Fruit fly (Drosophila melanogaster) whole organism, prepupa: ENCODE results near the gene cup.
A peak's percentile ranks its signal among the peaks of the same experiment; 100 is the strongest.

Experiments used
- Blimp-1 ChIP-seq: fragments of 200-800 bp; sonication (Bioruptor generic); optimal IDR thresholded peaks from 3 replicates; lab custom pipeline; 2017; ENCODE audit warnings: missing biosample characterization, missing genetic modification characterization, mild to moderate bottlenecking, moderate library complexity, missing genetic modification reagents
- CG10631 ChIP-seq: fragments of 200-800 bp; sonication (Bioruptor generic); optimal IDR thresholded peaks from 2 replicates; lab custom pipeline; 2016; ENCODE audit warnings: missing biosample characterization, missing genetic modification characterization
- CG10669 ChIP-seq: fragments of 200-800 bp; sonication (Bioruptor generic); optimal IDR thresholded peaks from 3 replicates; lab custom pipeline; 2018; ENCODE audit warnings: missing biosample characterization, mild to moderate bottlenecking, missing genetic modification characterization, moderate library complexity
- CG11294 ChIP-seq: fragments of 200-800 bp; sonication (Bioruptor generic); IDR thresholded peaks from 2 replicates; pipeline ENCODE4 v1.3.6; 2022; ENCODE audit warnings: missing biosample characterization, missing genetic modification characterization
- CG11762 ChIP-seq: fragments of 200-800 bp; sonication (Bioruptor generic); optimal IDR thresholded peaks from 3 replicates; lab custom pipeline; 2016; ENCODE audit warnings: missing biosample characterization, missing genetic modification characterization; ENCODE audit not compliant: insufficient read depth
- CG15336 ChIP-seq: fragments of 200-800 bp; sonication (Bioruptor generic); IDR thresholded peaks from 2 replicates; pipeline ENCODE4 v1.3.6; 2022; ENCODE audit warnings: missing biosample characterization, missing genetic modification characterization
- CG1621 ChIP-seq: fragments of 200-800 bp; sonication (Bioruptor generic); optimal IDR thresholded peaks from 3 replicates; lab custom pipeline; 2018; ENCODE audit warnings: missing biosample characterization, mild to moderate bottlenecking, missing genetic modification characterization
- CG3032 ChIP-seq: fragments of 200-800 bp; optimal IDR thresholded peaks from 2 replicates; lab custom pipeline; 2019; ENCODE audit warnings: missing biosample characterization, mild to moderate bottlenecking, missing genetic modification characterization, moderate library complexity
- CG31627 ChIP-seq: fragments of 200-800 bp; sonication (Bioruptor generic); optimal IDR thresholded peaks from 3 replicates; lab custom pipeline; 2016; ENCODE audit warnings: missing biosample characterization, missing genetic modification characterization
- CG32006 ChIP-seq: fragments of 200-800 bp; sonication (Bioruptor generic); optimal IDR thresholded peaks from 3 replicates; lab custom pipeline; 2017; ENCODE audit warnings: missing biosample characterization, mild to moderate bottlenecking, missing genetic modification characterization
- CG34406 ChIP-seq: fragments of 200-800 bp; sonication (Bioruptor generic); optimal IDR thresholded peaks from 3 replicates; lab custom pipeline; 2016; ENCODE audit warnings: missing biosample characterization, missing genetic modification characterization
- CG3919 ChIP-seq: fragments of 200-800 bp; sonication (Bioruptor generic); optimal IDR thresholded peaks from 3 replicates; lab custom pipeline; 2016; ENCODE audit warnings: missing biosample characterization, missing genetic modification characterization
- CG4318 ChIP-seq: fragments of 200-800 bp; sonication (Bioruptor generic); optimal IDR thresholded peaks from 3 replicates; lab custom pipeline; 2017; ENCODE audit warnings: missing biosample characterization, mild to moderate bottlenecking, missing genetic modification characterization
- CG6163 ChIP-seq: fragments of 200-800 bp; sonication (Bioruptor generic); IDR thresholded peaks from 3 replicates; pipeline ENCODE4 v1.3.6; 2022; ENCODE audit warnings: missing biosample characterization, missing genetic modification characterization
- CG6792 ChIP-seq: fragments of 200-800 bp; sonication (Bioruptor generic); optimal IDR thresholded peaks from 3 replicates; lab custom pipeline; 2016; ENCODE audit warnings: missing biosample characterization, missing genetic modification characterization
- CG6854 ChIP-seq: fragments of 200-800 bp; sonication (Bioruptor generic); optimal IDR thresholded peaks from 2 replicates; lab custom pipeline; 2017; ENCODE audit warnings: missing biosample characterization, mild to moderate bottlenecking, missing genetic modification characterization
- CG7368 ChIP-seq: fragments of 200-800 bp; sonication (Bioruptor generic); optimal IDR thresholded peaks from 3 replicates; lab custom pipeline; 2016; ENCODE audit warnings: missing biosample characterization, missing genetic modification characterization
- CG8119 ChIP-seq: fragments of 200-800 bp; sonication (Bioruptor generic); IDR thresholded peaks from 3 replicates; pipeline ENCODE4 v1.3.6; 2022; ENCODE audit warnings: missing biosample characterization, missing genetic modification characterization
- CG8319 ChIP-seq: fragments of 200-800 bp; sonication (Bioruptor generic); optimal IDR thresholded peaks from 3 replicates; lab custom pipeline; 2016; ENCODE audit warnings: missing biosample characterization, missing genetic modification characterization
- CG8632 ChIP-seq: fragments of 200-800 bp; sonication (Bioruptor generic); optimal IDR thresholded peaks from 3 replicates; lab custom pipeline; 2016; ENCODE audit warnings: missing biosample characterization, missing genetic modification characterization
- CG9139 ChIP-seq: fragments of 200-800 bp; sonication (Bioruptor generic); optimal IDR thresholded peaks from 3 replicates; lab custom pipeline; 2017; ENCODE audit warnings: missing biosample characterization, mild to moderate bottlenecking, missing genetic modification characterization
- Eip75B ChIP-seq: fragments of 200-800 bp; sonication (Bioruptor generic); optimal IDR thresholded peaks from 3 replicates; lab custom pipeline; 2016; ENCODE audit warnings: missing biosample characterization, missing genetic modification characterization
- Eip78C ChIP-seq: fragments of 200-800 bp; sonication (Bioruptor generic); peaks from one replicate; lab custom pipeline; 2016; ENCODE audit warnings: missing biosample characterization, missing genetic modification characterization
- Eip93F ChIP-seq: fragments of 200-800 bp; sonication (Bioruptor generic); optimal IDR thresholded peaks from 2 replicates; lab custom pipeline; 2016; ENCODE audit warnings: missing biosample characterization, mild to moderate bottlenecking, missing genetic modification characterization
- Ets21C ChIP-seq: fragments of 200-800 bp; sonication (Bioruptor generic); optimal IDR thresholded peaks from 3 replicates; lab custom pipeline; 2016; ENCODE audit warnings: missing biosample characterization, missing genetic modification characterization
- Ets96B ChIP-seq: fragments of 200-800 bp; optimal IDR thresholded peaks from 2 replicates; lab custom pipeline; 2019; ENCODE audit warnings: missing biosample characterization, mild to moderate bottlenecking, missing genetic modification characterization, moderate library complexity
- Gug ChIP-seq: fragments of 200-800 bp; sonication (Bioruptor generic); IDR thresholded peaks from 2 replicates; pipeline ENCODE4 v1.3.6; 2022; ENCODE audit warnings: missing biosample characterization, missing genetic modification characterization
- Hr38 ChIP-seq: sonication (Bioruptor generic); optimal IDR thresholded peaks from 2 replicates; lab custom pipeline; 2016; ENCODE audit warnings: missing biosample characterization, missing genetic modification characterization
- Hr39 ChIP-seq: fragments of 200-800 bp; sonication (Bioruptor generic); optimal IDR thresholded peaks from 2 replicates; lab custom pipeline; 2016; ENCODE audit warnings: missing biosample characterization, missing genetic modification characterization
- Hr4 ChIP-seq: fragments of 200-800 bp; sonication (Bioruptor generic); optimal IDR thresholded peaks from 3 replicates; lab custom pipeline; 2016; ENCODE audit warnings: missing biosample characterization, missing genetic modification characterization
- Lpt ChIP-seq: fragments of 200-800 bp; sonication (Bioruptor generic); optimal IDR thresholded peaks from 3 replicates; lab custom pipeline; 2016; ENCODE audit warnings: missing biosample characterization, missing genetic modification characterization
- Met ChIP-seq: fragments of 200-800 bp; sonication (Bioruptor generic); optimal IDR thresholded peaks from 3 replicates; lab custom pipeline; 2016; ENCODE audit warnings: missing biosample characterization, missing genetic modification characterization
- OdsH ChIP-seq: fragments of 200-800 bp; sonication (Bioruptor generic); optimal IDR thresholded peaks from 3 replicates; lab custom pipeline; 2016; ENCODE audit warnings: missing biosample characterization, missing genetic modification characterization
- Smox ChIP-seq: fragments of 200-800 bp; sonication (Bioruptor generic); optimal IDR thresholded peaks from 3 replicates; lab custom pipeline; 2016; ENCODE audit warnings: missing biosample characterization, missing genetic modification characterization
- Sox14 ChIP-seq: fragments of 200-800 bp; sonication (Bioruptor generic); optimal IDR thresholded peaks from 3 replicates; lab custom pipeline; 2016; ENCODE audit warnings: missing biosample characterization, missing genetic modification characterization
- Sox15 ChIP-seq: fragments of 200-800 bp; sonication (Bioruptor generic); optimal IDR thresholded peaks from 3 replicates; lab custom pipeline; 2016; ENCODE audit warnings: missing biosample characterization, missing genetic modification characterization
- achi ChIP-seq: fragments of 200-800 bp; sonication (Bioruptor generic); optimal IDR thresholded peaks from 3 replicates; lab custom pipeline; 2016; ENCODE audit warnings: missing biosample characterization, missing genetic modification characterization
- acj6 ChIP-seq: fragments of 200-800 bp; sonication (Bioruptor generic); optimal IDR thresholded peaks from 3 replicates; lab custom pipeline; 2016; ENCODE audit warnings: missing biosample characterization, missing genetic modification characterization
- cyc ChIP-seq: fragments of 200-800 bp; sonication (Bioruptor generic); optimal IDR thresholded peaks from 3 replicates; lab custom pipeline; 2016; ENCODE audit warnings: missing biosample characterization, missing genetic modification characterization
- dac ChIP-seq: fragments of 200-800 bp; sonication (Bioruptor generic); optimal IDR thresholded peaks from 2 replicates; lab custom pipeline; 2017; ENCODE audit warnings: missing biosample characterization, mild to moderate bottlenecking, missing genetic modification characterization
- dsx ChIP-seq: fragments of 200-800 bp; optimal IDR thresholded peaks from 3 replicates; lab custom pipeline; 2019; ENCODE audit warnings: missing biosample characterization, mild to moderate bottlenecking, missing genetic modification characterization, moderate library complexity; ENCODE audit not compliant: poor library complexity, severe bottlenecking
- eg ChIP-seq: fragments of 200-800 bp; sonication (Bioruptor generic); IDR thresholded peaks from 3 replicates; pipeline ENCODE4 v1.3.6; 2022; ENCODE audit warnings: missing biosample characterization, missing genetic modification characterization
- esn ChIP-seq: fragments of 200-800 bp; sonication (Bioruptor generic); optimal IDR thresholded peaks from 2 replicates; lab custom pipeline; 2016; ENCODE audit warnings: missing biosample characterization, mild to moderate bottlenecking, missing genetic modification characterization, moderate library complexity
- fd59A ChIP-seq: fragments of 200-800 bp; sonication (Bioruptor generic); optimal IDR thresholded peaks from 2 replicates; lab custom pipeline; 2017; ENCODE audit warnings: missing biosample characterization, mild to moderate bottlenecking, missing genetic modification characterization, missing genetic modification reagents
- fd85E ChIP-seq: fragments of 200-800 bp; sonication (Bioruptor generic); optimal IDR thresholded peaks from 3 replicates; lab custom pipeline; 2016; ENCODE audit warnings: missing biosample characterization, missing genetic modification characterization
- fkh ChIP-seq: fragments of 200-800 bp; sonication (Bioruptor generic); optimal IDR thresholded peaks from 3 replicates; lab custom pipeline; 2017; ENCODE audit warnings: missing biosample characterization, mild to moderate bottlenecking, missing genetic modification characterization, moderate library complexity
- lz ChIP-seq: fragments of 200-800 bp; sonication (Bioruptor generic); optimal IDR thresholded peaks from 3 replicates; lab custom pipeline; 2016; ENCODE audit warnings: missing biosample characterization, missing genetic modification characterization
- spab ChIP-seq: fragments of 200-800 bp; sonication (Bioruptor generic); optimal IDR thresholded peaks from 2 replicates; lab custom pipeline; 2017; ENCODE audit warnings: missing biosample characterization, mild to moderate bottlenecking, missing genetic modification characterization, missing genetic modification reagents
- ss ChIP-seq, 2 experiments: fragments of 200-800 bp; sonication (Bioruptor generic); optimal IDR thresholded peaks; 2 replicates in 1 of 2; 3 replicates in 1 of 2; lab custom pipeline; 2017 to 2018; ENCODE audit warnings: mild to moderate bottlenecking in 2 of 2, missing biosample characterization in 2 of 2, missing genetic modification characterization in 2 of 2, moderate library complexity in 1 of 2
- topi ChIP-seq: fragments of 200-800 bp; sonication (Bioruptor generic); optimal IDR thresholded peaks from 3 replicates; lab custom pipeline; 2016; ENCODE audit warnings: missing biosample characterization, missing genetic modification characterization
- vri ChIP-seq: fragments of 200-800 bp; sonication (Bioruptor generic); optimal IDR thresholded peaks from 3 replicates; lab custom pipeline; 2016; ENCODE audit warnings: missing biosample characterization, mild to moderate bottlenecking, missing genetic modification characterization

The cup gene

dm6 chr2L:6673211-6674012 lies 9.9 kb downstream of the cup start, which contains the start of gene Spn27A:
Gene Spn27A, minus strand, starts transcription at chr2L:6673347.
- no peak for TF ChIP-seq CG10631 (GFP tag; lab: Kevin White, UChicago)
- peak; percentile 93 for TF ChIP-seq Eip78C (GFP tag; lab: Kevin White, UChicago)
- TF ChIP-seq CG8632 (GFP tag; lab: Kevin White, UChicago): peak; percentile 66
- TF ChIP-seq CG3919 (GFP tag; lab: Kevin White, UChicago): no peak
- no peak for TF ChIP-seq achi (GFP tag; lab: Kevin White, UChicago)
- TF ChIP-seq dsx (GFP tag; lab: Kevin White, UChicago): no peak
- peak; percentile 65 for TF ChIP-seq CG6792
- peak; percentile 83 for TF ChIP-seq vri (GFP tag; lab: Kevin White, UChicago)
- TF ChIP-seq cyc: peak; percentile 68
- peak; percentile 60 for TF ChIP-seq fd59A (GFP tag; lab: Kevin White, UChicago)
- TF ChIP-seq Ets21C (GFP tag; lab: Kevin White, UChicago): peak; percentile 45
- TF ChIP-seq Gug (GFP tag; lab: Robert Waterston, UW): peak; percentile 71
- peak; percentile 16 for TF ChIP-seq fd85E
- peak; percentile 82 for TF ChIP-seq eg
- peak; percentile 52 for TF ChIP-seq dac (GFP tag; lab: Kevin White, UChicago)
- TF ChIP-seq CG8319 (GFP tag; lab: Kevin White, UChicago): peak; percentile 49
- peak; percentile 60 for TF ChIP-seq CG11762 (GFP tag; lab: Kevin White, UChicago)
- peak; percentile 20 for TF ChIP-seq Blimp-1 (GFP tag; lab: Kevin White, UChicago)
- TF ChIP-seq esn: peak; percentile 78
- TF ChIP-seq fkh (GFP tag; lab: Kevin White, UChicago): peak; percentile 33
- no peak for TF ChIP-seq spab (GFP tag; lab: Kevin White, UChicago)
- peak; percentile 72 for TF ChIP-seq CG31627 (GFP tag; lab: Kevin White, UChicago)
- TF ChIP-seq OdsH (GFP tag; lab: Kevin White, UChicago): peak; percentile 81
- TF ChIP-seq Sox14 (GFP tag; lab: Kevin White, UChicago): peak; percentile 85
- TF ChIP-seq CG3032 (tag; lab: Kevin White, UChicago): peak; percentile 73
- TF ChIP-seq acj6 (GFP tag; lab: Kevin White, UChicago): peak; percentile 78
- TF ChIP-seq Hr4 (GFP tag; lab: Kevin White, UChicago): peak; percentile 88
- TF ChIP-seq CG6163: no peak; the same call in 2 of the 3 replicates
- no peak for TF ChIP-seq CG7368 (GFP tag; lab: Kevin White, UChicago)
- TF ChIP-seq topi (GFP tag; lab: Kevin White, UChicago): peak; percentile 72
- TF ChIP-seq CG15336: peak; percentile 79
- peak; percentile 73 for TF ChIP-seq CG6854 (GFP tag; lab: Kevin White, UChicago)
- peak; percentile 76 for TF ChIP-seq Ets96B (tag; lab: Kevin White, UChicago)
- TF ChIP-seq CG9139 (GFP tag; lab: Kevin White, UChicago): peak; percentile 68
- no peak for TF ChIP-seq Met
- TF ChIP-seq CG32006 (GFP tag; lab: Kevin White, UChicago): no peak
- TF ChIP-seq CG4318: no peak
- TF ChIP-seq CG11294 (GFP tag; lab: Robert Waterston, UW): peak; percentile 52; the same call in 1 of the 2 replicates
- no peak for TF ChIP-seq Hr38 (GFP tag; lab: Kevin White, UChicago)
- TF ChIP-seq Smox: no peak
- TF ChIP-seq ss (GFP tag; optimal IDR thresholded peaks at IDR 0.05; lab: Kevin White, UChicago): no peak
- no peak for TF ChIP-seq Eip75B (GFP tag; lab: Kevin White, UChicago)
- TF ChIP-seq Lpt (GFP tag; lab: Kevin White, UChicago): no peak
- peak; percentile 75 for TF ChIP-seq lz (GFP tag; lab: Kevin White, UChicago)
- peak; percentile 67 for TF ChIP-seq Sox15 (GFP tag; lab: Kevin White, UChicago)
- TF ChIP-seq CG8119 (GFP tag; lab: Robert Waterston, UW): peak; percentile 73
- TF ChIP-seq Hr39 (GFP tag; lab: Kevin White, UChicago): no peak
- TF ChIP-seq CG1621 (tag; lab: Kevin White, UChicago): peak; percentile 23
- TF ChIP-seq Eip93F (GFP tag; lab: Kevin White, UChicago): no peak
- TF ChIP-seq CG10669 (GFP tag; lab: Kevin White, UChicago): no peak
- no peak for TF ChIP-seq CG34406
